Fruit fly (Drosophila melanogaster) Kc167 (cell line): ENCODE measurements around the gene Dip-C.

Experiments used
- Myc ChIP-seq: fragments of >200 bp; optimal IDR thresholded peaks from 2 replicates; lab custom pipeline; 2017; ENCODE audit warnings: missing external identifiers
- Sin3A ChIP-seq: fragments of >200 bp; optimal IDR thresholded peaks from 2 replicates; lab custom pipeline; 2018; ENCODE audit warnings: missing external identifiers
- h ChIP-seq: fragments of >200 bp; optimal IDR thresholded peaks from 3 replicates; lab custom pipeline; 2018; ENCODE audit warnings: missing external identifiers
- insv ChIP-seq: fragments of >200 bp; optimal IDR thresholded peaks from 3 replicates; lab custom pipeline; 2018; ENCODE audit warnings: missing external identifiers
- psq ChIP-seq: fragments of >200 bp; optimal IDR thresholded peaks from 2 replicates; lab custom pipeline; 2017; ENCODE audit warnings: missing external identifiers
- ttk ChIP-seq: sonication (Bioruptor generic); optimal IDR thresholded peaks from 2 replicates; lab custom pipeline; 2017; ENCODE audit warnings: missing external identifiers

Dip-C gene

DNA sequence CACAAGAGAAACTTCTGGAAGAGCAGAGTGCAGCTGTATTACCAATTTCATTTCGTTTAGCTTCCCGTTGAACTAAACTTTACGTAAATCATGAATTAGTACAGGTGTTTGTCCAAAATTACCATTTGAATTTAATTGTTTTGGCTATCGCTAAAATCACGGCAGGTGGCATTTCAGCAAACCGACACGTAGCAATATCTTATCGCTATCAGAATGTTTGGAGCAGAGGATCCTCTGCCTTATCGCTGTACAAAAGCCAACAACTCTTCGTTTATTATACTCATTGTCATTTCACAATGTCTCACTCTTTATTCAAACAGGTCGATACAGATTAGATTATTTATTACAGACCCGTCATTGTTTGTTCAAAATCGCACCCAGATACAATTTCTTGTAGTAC lies 47.7 kb downstream of the Dip-C start:
- no peak for TF ChIP-seq ttk (lab: Kevin White, UChicago)
- no peak for TF ChIP-seq psq (lab: Kevin White, UChicago)
- TF ChIP-seq insv (lab: Kevin White, UChicago): no peak
- TF ChIP-seq Myc (lab: Kevin White, UChicago): no peak
- no peak for TF ChIP-seq h (lab: Kevin White, UChicago)
- no peak for TF ChIP-seq Sin3A

- TF ChIP-seq insv (lab: Kevin White, UChicago) (no peak), h (lab: Kevin White, UChicago) (no peak), Sin3A (no peak), ttk (lab: Kevin White, UChicago) (no peak), Myc (lab: Kevin White, UChicago) (no peak), psq (lab: Kevin White, UChicago) (no peak)
Measured at dm6 chr3R:12365264-12365840, 48.2 kb downstream of the Dip-C start, which contains the start of gene GstD10. GstD10 (minus strand) TSS chr3R:12365735.

DNA sequence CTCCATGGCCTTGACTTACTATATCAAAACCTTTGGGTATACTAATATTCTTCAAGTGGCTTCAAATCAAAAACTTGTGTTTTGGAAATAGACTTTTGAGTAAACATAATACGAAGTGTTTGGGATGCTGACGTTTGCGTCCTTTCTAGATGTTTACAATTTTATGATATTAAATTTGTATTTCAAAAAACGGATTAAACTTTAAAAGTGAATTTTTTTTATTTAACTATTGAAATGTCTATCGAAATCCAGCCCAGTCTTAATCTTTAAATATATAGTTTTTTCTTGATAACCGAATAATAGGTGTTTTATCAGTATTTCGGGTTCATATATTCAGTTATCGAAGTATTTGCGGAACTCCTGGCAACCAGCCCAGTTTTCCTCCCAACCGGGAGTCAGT lies 49.0 kb downstream of the Dip-C start, which contains the start of gene Tim17a1:
Tim17a1 (minus strand) TSS at position 101 of the 400 bp plus-strand sequence.
- TF ChIP-seq Sin3A: no peak
- TF ChIP-seq h (lab: Kevin White, UChicago): no peak
- no peak for TF ChIP-seq psq (lab: Kevin White, UChicago)
- no peak for TF ChIP-seq insv (lab: Kevin White, UChicago)
- no peak for TF ChIP-seq ttk (lab: Kevin White, UChicago)

DNA sequence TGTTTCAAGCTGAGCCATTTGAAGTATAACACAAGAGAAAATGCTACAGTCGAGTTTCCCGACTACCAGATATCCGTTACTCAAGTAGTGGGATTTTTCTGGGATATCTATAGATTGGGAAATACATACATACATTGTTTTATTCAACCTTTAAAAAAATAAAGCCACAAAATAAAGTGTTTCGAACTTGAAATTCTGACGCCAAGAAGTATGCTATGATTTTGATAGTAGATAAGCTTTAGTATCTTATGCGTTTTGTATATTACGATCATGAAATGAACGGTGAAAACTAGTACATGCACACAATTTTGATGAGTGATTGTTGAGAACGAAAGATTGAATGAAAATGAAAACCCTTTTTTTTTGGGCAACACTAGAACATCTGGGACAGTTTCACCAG lies 50.0 kb downstream of the Dip-C start:
- no peak for TF ChIP-seq ttk (lab: Kevin White, UChicago)
- no peak for TF ChIP-seq Myc (lab: Kevin White, UChicago)
- no peak for TF ChIP-seq h (lab: Kevin White, UChicago)
- TF ChIP-seq Sin3A: no peak
- TF ChIP-seq insv (lab: Kevin White, UChicago): no peak
- TF ChIP-seq psq (lab: Kevin White, UChicago): no peak

DNA sequence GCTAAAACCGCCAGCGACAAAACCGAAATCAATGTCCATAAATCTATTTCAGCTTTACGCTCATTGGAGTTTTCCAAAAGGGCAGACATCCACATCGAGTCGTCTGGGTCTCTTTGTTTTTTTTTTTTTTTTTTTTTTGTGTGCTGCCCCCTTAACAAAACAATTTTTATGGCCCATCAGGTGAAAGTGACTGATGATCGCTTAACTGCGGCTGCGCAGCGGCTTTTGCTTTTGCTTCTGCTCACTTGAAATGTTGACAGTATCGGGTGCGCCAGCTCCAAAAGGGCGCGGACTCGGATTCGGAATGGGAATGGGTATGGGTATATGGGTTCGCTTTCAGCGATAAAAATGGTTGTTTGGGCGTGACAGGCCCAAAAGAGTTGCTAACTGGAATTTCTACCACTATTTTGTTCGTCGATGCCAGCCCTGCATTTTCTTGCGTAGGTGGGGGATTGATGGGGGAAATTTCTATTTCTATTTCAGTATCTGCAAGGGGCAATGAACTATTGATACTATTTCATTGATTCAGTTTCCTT lies 51.5 kb downstream of the Dip-C start:
- TF ChIP-seq insv (lab: Kevin White, UChicago): no peak
- no peak for TF ChIP-seq Myc (lab: Kevin White, UChicago)
- TF ChIP-seq psq (lab: Kevin White, UChicago): no peak
- TF ChIP-seq h (lab: Kevin White, UChicago): no peak
- TF ChIP-seq Sin3A: no peak
- TF ChIP-seq ttk (lab: Kevin White, UChicago): no peak
